Fruit fly (Drosophila melanogaster): ENCODE results near the gene CG46459.

DNA sequence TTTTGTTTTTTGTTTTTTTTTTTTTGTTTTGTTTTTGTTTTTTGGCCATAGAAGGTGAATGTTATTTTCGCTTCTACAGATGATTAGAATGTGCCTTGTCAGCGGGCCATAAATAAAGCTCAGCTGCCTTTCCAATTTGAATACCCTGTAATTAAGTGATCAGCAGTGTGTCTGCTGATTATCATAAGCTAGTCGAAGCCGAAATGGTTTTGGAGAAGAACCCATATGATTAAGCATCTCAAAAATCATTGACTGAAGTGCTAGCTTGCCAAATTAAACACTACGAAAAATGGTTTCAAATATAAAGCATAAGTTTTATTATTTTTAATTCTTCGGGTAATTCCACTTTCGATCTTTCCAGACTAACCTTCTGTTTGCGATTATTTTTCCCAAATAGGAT, 13.2 kb upstream of the CG46459 start:
- TF ChIP-seq insv (optimal IDR thresholded peaks at IDR 0.05) (no peak), psq (optimal IDR thresholded peaks at IDR 0.05) (no peak), ttk (optimal IDR thresholded peaks at IDR 0.05) (no peak), h (optimal IDR thresholded peaks at IDR 0.05) (no peak), Sin3A (optimal IDR thresholded peaks at IDR 0.05) (no peak)
